Fruit fly (Drosophila melanogaster) whole organism, larva: ENCODE data around the gene CG17549.

Experiments used
- noc ChIP-seq: fragments of 200-800 bp; sonication (Bioruptor generic); optimal IDR thresholded peaks from 3 replicates; lab custom pipeline; 2019; ENCODE audit warnings: missing biosample characterization, mild to moderate bottlenecking, missing genetic modification characterization, moderate library complexity

The CG17549 gene

DNA sequence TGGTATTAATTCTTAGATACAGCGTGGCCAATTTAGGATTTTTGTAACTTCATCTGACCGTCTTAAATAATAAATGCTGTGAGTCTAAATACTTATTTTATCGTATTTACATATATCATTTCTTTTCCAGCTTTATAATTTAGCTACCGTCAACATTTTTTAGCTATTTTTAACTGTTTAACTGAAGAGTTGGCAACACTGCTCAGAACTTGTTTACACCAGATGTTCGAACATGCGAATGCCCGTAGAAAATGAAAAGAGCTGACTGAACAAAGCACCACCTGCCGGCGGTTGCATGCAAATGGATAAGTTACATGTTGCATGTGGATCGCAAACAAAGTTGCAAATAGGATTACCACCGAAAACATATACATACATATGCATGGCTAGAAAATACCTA is 26.3 kb downstream of the CG17549 start:
- no peak for TF ChIP-seq noc (tag; lab: Kevin White, UChicago)

- no peak for TF ChIP-seq noc (tag; lab: Kevin White, UChicago)
Measured at dm6 chr2L:19362734-19363363, 27.0 kb downstream of the CG17549 start, which contains the start of gene dnt. dnt (minus strand) TSS chr2L:19363227.

DNA sequence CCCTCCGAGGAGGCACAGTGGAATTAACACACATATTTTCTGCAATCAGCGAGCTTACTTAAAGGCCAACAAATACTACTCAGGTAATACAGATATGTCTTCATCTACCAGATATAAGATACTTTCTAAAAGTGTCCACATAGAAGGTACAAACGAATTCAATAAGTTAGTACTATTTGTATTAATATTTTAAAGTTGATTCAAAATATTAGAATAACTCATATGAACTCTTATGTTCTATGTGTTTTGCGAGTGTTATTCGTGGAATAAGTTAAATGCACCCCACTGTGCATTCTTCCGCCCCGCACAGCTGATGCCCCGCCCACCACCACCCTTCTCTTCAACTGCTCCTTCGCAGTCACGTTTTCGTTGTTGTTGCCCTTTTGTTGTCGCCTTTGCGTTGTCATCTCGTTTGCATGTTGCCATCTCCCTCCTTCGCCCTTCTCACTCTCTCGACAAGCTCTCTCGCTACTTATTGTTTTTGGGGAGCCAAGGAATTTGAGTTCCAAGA is 28.2 kb downstream of the CG17549 start:
- TF ChIP-seq noc (tag; lab: Kevin White, UChicago) = no peak

DNA sequence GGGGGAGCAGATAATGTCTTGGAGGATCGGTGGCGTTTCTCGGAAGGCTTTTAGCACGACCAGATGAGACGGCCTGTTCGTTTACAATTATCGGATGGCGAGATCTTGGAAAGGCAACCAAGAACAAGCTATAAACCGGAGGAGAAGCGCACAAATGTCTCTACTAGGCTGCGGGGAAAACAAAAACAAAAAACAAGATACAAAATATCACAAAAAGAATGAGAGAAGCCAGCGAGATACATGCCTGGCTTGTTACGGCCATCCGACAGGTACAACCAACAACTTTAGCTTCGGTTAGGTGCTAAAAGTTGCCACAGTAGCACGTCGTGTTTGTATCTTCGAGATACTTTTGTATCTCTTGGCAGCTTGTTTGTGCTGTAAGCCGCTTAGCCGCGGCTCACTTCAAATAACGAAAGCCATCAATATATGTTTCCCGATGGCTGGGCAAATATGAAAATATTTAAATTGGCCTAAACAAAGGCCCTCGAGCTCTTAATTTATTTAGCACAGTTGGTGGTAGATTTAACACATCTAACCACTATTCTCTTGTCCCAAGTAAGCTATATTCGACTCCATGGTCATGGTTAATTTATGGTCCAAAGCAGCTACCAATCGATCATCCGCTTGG is 30.0 kb downstream of the CG17549 start:
- TF ChIP-seq noc (tag; lab: Kevin White, UChicago) = no peak

DNA sequence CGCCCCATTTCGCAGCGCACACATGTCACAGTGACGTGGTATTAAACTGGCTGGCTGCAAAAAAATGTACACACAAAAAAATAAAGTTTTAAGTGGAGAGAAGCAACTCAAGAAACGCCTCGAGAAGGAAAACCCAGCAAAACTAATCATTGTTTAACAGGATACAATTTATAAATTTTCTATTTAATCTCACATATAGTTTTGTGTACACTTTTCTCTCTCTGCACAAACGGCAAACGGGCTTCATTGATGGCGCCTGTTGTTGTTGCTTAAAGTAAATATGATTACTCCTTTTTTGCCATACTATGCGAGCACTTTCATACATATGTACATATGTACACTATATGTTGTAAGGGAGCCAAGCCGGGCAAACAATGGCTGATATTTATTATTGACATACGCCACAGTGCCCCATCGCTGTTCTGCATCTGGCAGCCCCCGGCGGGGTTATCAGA is 31.8 kb downstream of the CG17549 start:
- no peak for TF ChIP-seq noc (tag; lab: Kevin White, UChicago)

- no peak for TF ChIP-seq noc (tag; lab: Kevin White, UChicago)
Measured at dm6 chr2L:19342767-19343166, 47.1 kb downstream of the CG17549 start.

dm6 chr2L:19342018-19342417 is 47.9 kb downstream of the CG17549 start:
- TF ChIP-seq noc (tag; lab: Kevin White, UChicago) = no peak

- TF ChIP-seq noc (tag; lab: Kevin White, UChicago) = no peak
Measured at dm6 chr2L:19341074-19341806, 48.6 kb downstream of the CG17549 start.

- TF ChIP-seq noc (tag; lab: Kevin White, UChicago) = no peak
Measured at dm6 chr2L:19339023-19339422, 50.9 kb downstream of the CG17549 start.

DNA sequence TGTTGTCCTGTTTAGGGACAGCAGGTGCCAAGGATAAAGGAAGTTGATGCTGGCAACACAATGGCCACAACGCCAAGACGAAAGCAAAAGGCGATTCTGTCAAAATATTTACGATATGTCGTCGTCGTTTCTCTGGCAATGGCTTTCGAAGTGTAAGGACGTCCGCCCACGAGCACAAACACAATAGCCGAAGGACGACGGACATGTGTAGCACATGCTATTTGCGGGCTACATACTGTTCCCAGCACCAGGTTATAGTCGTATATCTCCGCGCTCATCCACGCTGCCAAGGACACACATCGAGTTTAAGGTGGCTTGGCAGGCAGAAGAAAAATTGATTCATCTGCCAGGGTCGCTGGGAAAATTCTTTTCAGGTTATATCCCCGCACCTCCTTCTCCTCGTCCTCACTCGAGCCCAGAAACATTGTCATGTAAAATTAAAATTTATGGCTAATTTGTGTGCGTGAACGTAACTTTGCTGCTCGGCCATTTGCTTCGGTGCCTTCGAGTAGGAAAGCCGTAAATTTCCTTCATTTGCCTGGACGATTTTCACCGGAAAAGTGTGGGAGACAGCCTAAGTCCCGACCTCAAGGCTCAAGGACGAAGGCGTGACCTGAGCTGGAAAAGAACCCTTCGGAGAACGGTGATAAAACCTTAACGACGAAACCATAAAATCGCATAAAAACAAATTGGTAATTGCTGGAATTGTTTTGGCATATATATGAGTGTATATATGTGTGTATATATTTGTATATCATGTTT is 51.7 kb downstream of the CG17549 start:
- TF ChIP-seq noc (tag; lab: Kevin White, UChicago) = no peak
